Worm (Caenorhabditis elegans): ENCODE data around the gene F10E7.5.

DNA sequence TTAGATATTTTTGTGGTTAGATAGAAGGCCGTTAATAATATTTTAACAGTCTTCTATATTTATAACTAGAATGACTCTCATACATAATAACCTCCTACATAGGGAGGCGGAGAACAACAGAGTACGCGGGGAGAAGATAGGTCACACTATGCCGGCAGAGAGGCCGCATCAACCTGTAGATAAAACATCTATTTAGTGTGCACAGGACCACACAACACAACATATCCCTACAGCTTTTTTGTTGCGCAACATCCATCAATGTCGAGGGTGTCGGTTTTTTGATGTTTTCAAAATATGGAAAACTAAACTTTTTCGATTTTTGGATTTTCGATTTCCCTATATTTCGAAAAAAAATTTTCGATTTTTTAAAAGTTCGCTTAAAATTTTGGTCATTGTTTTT lies 20.9 kb upstream of the F10E7.5 start:
- TF ChIP-seq lin-13 (GFP tag; optimal IDR thresholded peaks at IDR 0.05) (no peak), nhr-25 (tag; optimal IDR thresholded peaks at IDR 0.05; ENCODE audit: borderline replicate concordance, insufficient read depth) (no peak), madf-5 (GFP tag; IDR thresholded peaks at IDR 0.05) (no peak), ama-1 (optimal IDR thresholded peaks at IDR 0.05) (no peak), unc-39 (tag; optimal IDR thresholded peaks at IDR 0.05) (no peak), ztf-7 (tag; optimal IDR thresholded peaks at IDR 0.05) (no peak), vab-7 (GFP tag; IDR thresholded peaks at IDR 0.05) (no peak), unc-62 (GFP tag; optimal IDR thresholded peaks at IDR 0.05 in 1 of 2) (no peak), unc-62 (tag; optimal IDR thresholded peaks at IDR 0.05) (no peak), snpc-4 (tag; optimal IDR thresholded peaks at IDR 0.05) (no peak), lin-1 (GFP tag; IDR thresholded peaks at IDR 0.05) (no peak), mdt-29 (GFP tag; IDR thresholded peaks at IDR 0.05) (no peak), nhr-11 (tag; optimal IDR thresholded peaks at IDR 0.05) (no peak), lin-15B (tag; optimal IDR thresholded peaks at IDR 0.05) (no peak), zag-1 (tag; optimal IDR thresholded peaks at IDR 0.05) (no peak)

Data from whole organism, L4 larva.